Fruit fly (Drosophila melanogaster): ENCODE data around the gene RhoGAP15B.
A peak's percentile ranks its signal among the peaks of the same experiment; 100 is the strongest.

RhoGAP15B gene

dm6 chrX:16940426-16941058 lies 2.5 kb upstream of the RhoGAP15B start, which contains the start of gene wus (continued):
- TF ChIP-seq sim (GFP tag; IDR thresholded peaks at IDR 0.05) (no peak), bsh (GFP tag; optimal IDR thresholded peaks at IDR 0.05) (peak in 1 of 2 experiments; percentile 28), CG18011 (GFP tag; optimal IDR thresholded peaks at IDR 0.05) (no peak), CG9932 (GFP tag; IDR thresholded peaks at IDR 0.05) (no peak), CG13296 (GFP tag; optimal IDR thresholded peaks at IDR 0.05) (no peak), luna (GFP tag; optimal IDR thresholded peaks at IDR 0.05) (no peak), fru (optimal IDR thresholded peaks at IDR 0.05) (no peak), sd (tag; optimal IDR thresholded peaks at IDR 0.05) (no peak), emc (GFP tag; optimal IDR thresholded peaks at IDR 0.05) (no peak), CG3847 (GFP tag; IDR thresholded peaks at IDR 0.05) (no peak), CG2889 (GFP tag; IDR thresholded peaks at IDR 0.05) (no peak), CG1647 (GFP tag; optimal IDR thresholded peaks at IDR 0.05) (no peak), Scr (GFP tag; IDR thresholded peaks at IDR 0.05; ENCODE audit: partially characterized antibody) (0 out of 2 replicates have a peak, but pooled peaks have one; percentile 24), CG14860 (GFP tag; IDR thresholded peaks at IDR 0.05; ENCODE audit: partially characterized antibody) (no peak), CG16815 (GFP tag; optimal IDR thresholded peaks at IDR 0.05) (no peak), CG16779 (GFP tag; IDR thresholded peaks at IDR 0.05) (no peak), gsb (GFP tag; IDR thresholded peaks at IDR 0.05) (no peak), CG13287 (GFP tag; IDR thresholded peaks at IDR 0.05; ENCODE audit: partially characterized antibody) (peak; percentile 41; the same call in 1 of the 2 replicates), CG4820 (GFP tag; optimal IDR thresholded peaks at IDR 0.05) (no peak), CG34224 (GFP tag; IDR thresholded peaks at IDR 0.05; ENCODE audit: partially characterized antibody) (peak; percentile 15; the same call in 1 of the 3 replicates), CG12219 (GFP tag; optimal IDR thresholded peaks at IDR 0.05) (no peak), Bgb (GFP tag; IDR thresholded peaks at IDR 0.05; ENCODE audit: partially characterized antibody) (no peak), pzg (GFP tag; optimal IDR thresholded peaks at IDR 0.05) (peak; percentile 41), CG2116 (GFP tag; optimal IDR thresholded peaks at IDR 0.05) (no peak), CG17361 (GFP tag; IDR thresholded peaks at IDR 0.05) (no peak), ranshi (GFP tag; IDR thresholded peaks at IDR 0.05) (no peak), BEAF-32 (GFP tag; optimal IDR thresholded peaks at IDR 0.05) (peak; percentile 41), en (GFP tag; optimal IDR thresholded peaks at IDR 0.05) (no peak), CG3838 (GFP tag; optimal IDR thresholded peaks at IDR 0.05) (no peak), zen2 (GFP tag; IDR thresholded peaks at IDR 0.05; ENCODE audit: partially characterized antibody) (no peak), stwl (tag; optimal IDR thresholded peaks at IDR 0.05) (peak; percentile 55), ara (GFP tag; IDR thresholded peaks at IDR 0.05) (no peak), Stat92E (GFP tag; optimal IDR thresholded peaks at IDR 0.05) (peak in 1 of 3 experiments; percentile 7), unpg (GFP tag; optimal IDR thresholded peaks at IDR 0.05) (no peak), CG33557 (GFP tag; optimal IDR thresholded peaks at IDR 0.05) (no peak), Max (GFP tag; optimal IDR thresholded peaks at IDR 0.05) (no peak), Hr51 (GFP tag; optimal IDR thresholded peaks at IDR 0.05) (no peak), ATbp (GFP tag; optimal IDR thresholded peaks at IDR 0.05) (no peak), CG9797 (GFP tag; optimal IDR thresholded peaks at IDR 0.05) (peak; percentile 46), az2 (GFP tag; optimal IDR thresholded peaks at IDR 0.05) (no peak), CG18764 (GFP tag; optimal IDR thresholded peaks at IDR 0.05) (no peak), tup (GFP tag; optimal IDR thresholded peaks at IDR 0.05) (no peak), E2f2 (GFP tag; IDR thresholded peaks at IDR 0.05) (peak; percentile 70), CG8089 (GFP tag; optimal IDR thresholded peaks at IDR 0.05) (no peak), MESR4 (GFP tag; optimal IDR thresholded peaks at IDR 0.05) (peak; percentile 18), CG13123 (GFP tag; optimal IDR thresholded peaks at IDR 0.05) (no peak), nom (GFP tag; optimal IDR thresholded peaks at IDR 0.05) (peak; percentile 36), aop (GFP tag; IDR thresholded peaks at IDR 0.05) (no peak), PHDP (tag; optimal IDR thresholded peaks at IDR 0.05) (no peak)

All from whole organism, embryonic.